Fruit fly (Drosophila melanogaster): ENCODE data around the gene Uch.
A peak's percentile ranks its signal among the peaks of the same experiment; 100 is the strongest.

The Uch gene

DNA sequence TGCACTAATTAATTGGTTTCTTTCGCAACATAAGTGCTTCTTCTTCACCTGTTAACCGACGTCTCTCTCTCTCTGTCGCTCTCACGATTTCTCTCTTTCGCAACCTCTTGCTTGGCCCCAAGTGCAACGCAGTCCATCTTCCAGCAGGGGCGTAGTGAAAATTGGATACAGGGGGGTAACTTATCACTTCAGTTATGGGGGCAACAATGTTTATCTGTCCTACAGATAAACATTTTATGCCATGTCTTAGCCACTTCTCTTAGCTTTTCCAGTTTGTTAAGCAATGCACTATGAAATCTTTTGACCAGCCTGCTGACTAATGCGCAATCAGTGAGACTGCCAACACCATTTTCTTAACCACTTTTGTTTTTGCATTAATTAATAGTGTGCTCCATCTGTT is 13.3 kb upstream of the Uch start (continued):
- TF ChIP-seq CG7987 (GFP tag; optimal IDR thresholded peaks at IDR 0.05): no peak
- TF ChIP-seq jumu (GFP tag; optimal IDR thresholded peaks at IDR 0.05): peak; percentile 22
- TF ChIP-seq CG11398 (GFP tag; optimal IDR thresholded peaks at IDR 0.05): peak; percentile 41
- peak; percentile 59; the same call in 1 of the 2 replicates for TF ChIP-seq sisA (GFP tag; IDR thresholded peaks at IDR 0.05)
- no peak for TF ChIP-seq CG2129 (GFP tag; IDR thresholded peaks at IDR 0.05; ENCODE audit: partially characterized antibody)
- TF ChIP-seq CG1024 (GFP tag; IDR thresholded peaks at IDR 0.05): peak; percentile 50; the same call in 1 of the 2 replicates
- no peak for TF ChIP-seq Lhr (GFP tag; optimal IDR thresholded peaks at IDR 0.05)
- TF ChIP-seq CG4404 (GFP tag; IDR thresholded peaks at IDR 0.05): no peak
- TF ChIP-seq CG1603 (tag; optimal IDR thresholded peaks at IDR 0.05): peak; percentile 72
- no peak for TF ChIP-seq Dref (GFP tag; IDR thresholded peaks at IDR 0.05)
- no peak for TF ChIP-seq ato (GFP tag; IDR thresholded peaks at IDR 0.05; ENCODE audit: partially characterized antibody)
- TF ChIP-seq CG8281 (tag; optimal IDR thresholded peaks at IDR 0.05): no peak
- TF ChIP-seq hbn (GFP tag; IDR thresholded peaks at IDR 0.05; ENCODE audit: partially characterized antibody): no peak
- TF ChIP-seq NfI (GFP tag; optimal IDR thresholded peaks at IDR 0.05): peak; percentile 34
- TF ChIP-seq Hmr (GFP tag; optimal IDR thresholded peaks at IDR 0.05): peak; percentile 40
- TF ChIP-seq CG15073 (GFP tag; optimal IDR thresholded peaks at IDR 0.05): no peak
- no peak for TF ChIP-seq Lpt (GFP tag; optimal IDR thresholded peaks at IDR 0.05)
- no peak for TF ChIP-seq CG8478 (optimal IDR thresholded peaks at IDR 0.05)
- peak; percentile 53; the same call in 1 of the 2 replicates for TF ChIP-seq CG14014 (GFP tag; IDR thresholded peaks at IDR 0.05)
- no peak for TF ChIP-seq da (GFP tag; optimal IDR thresholded peaks at IDR 0.05)
- no peak for TF ChIP-seq Dp (GFP tag; optimal IDR thresholded peaks at IDR 0.05)
- no peak for TF ChIP-seq HmgD (GFP tag; optimal IDR thresholded peaks at IDR 0.05)
- TF ChIP-seq D19A (tag; optimal IDR thresholded peaks at IDR 0.05): peak; percentile 22
- peak; percentile 56; the same call in 1 of the 2 replicates for TF ChIP-seq chm (GFP tag; IDR thresholded peaks at IDR 0.05)
- TF ChIP-seq CG6175 (GFP tag; IDR thresholded peaks at IDR 0.05): no peak
- TF ChIP-seq sens-2 (GFP tag; IDR thresholded peaks at IDR 0.05): peak; percentile 48; the same call in 1 of the 2 replicates
- TF ChIP-seq CG10654 (GFP tag; optimal IDR thresholded peaks at IDR 0.05): peak; percentile 14
- peak; percentile 41 for TF ChIP-seq CG18262 (tag; optimal IDR thresholded peaks at IDR 0.05)
- TF ChIP-seq z (GFP tag; IDR thresholded peaks at IDR 0.05): no peak
- TF ChIP-seq ac (GFP tag; optimal IDR thresholded peaks at IDR 0.05): no peak
- peak; percentile 2 for TF ChIP-seq CG9817 (tag; optimal IDR thresholded peaks at IDR 0.05)
- no peak for TF ChIP-seq CG4617 (GFP tag; optimal IDR thresholded peaks at IDR 0.05; ENCODE audit: borderline replicate concordance)
- no peak for TF ChIP-seq Scr (GFP tag; IDR thresholded peaks at IDR 0.05; ENCODE audit: partially characterized antibody)
- TF ChIP-seq pnt (GFP tag; optimal IDR thresholded peaks at IDR 0.05): peak; percentile 14
- TF ChIP-seq HLHmδ (GFP tag; optimal IDR thresholded peaks at IDR 0.05): no peak
- no peak for TF ChIP-seq CG15696 (tag; optimal IDR thresholded peaks at IDR 0.05)
- TF ChIP-seq salm (tag; optimal IDR thresholded peaks at IDR 0.05): no peak
- no peak for TF ChIP-seq CG9215 (GFP tag; IDR thresholded peaks at IDR 0.05)
- peak; percentile 23 for TF ChIP-seq zfh2 (GFP tag; optimal IDR thresholded peaks at IDR 0.05)
- TF ChIP-seq Camta (GFP tag; optimal IDR thresholded peaks at IDR 0.05): no peak
- no peak for TF ChIP-seq pzg (GFP tag; optimal IDR thresholded peaks at IDR 0.05)
- TF ChIP-seq CG6813 (GFP tag; optimal IDR thresholded peaks at IDR 0.05): peak; percentile 42
- no peak for TF ChIP-seq gt (GFP tag; IDR thresholded peaks at IDR 0.05)
- TF ChIP-seq jing (GFP tag; optimal IDR thresholded peaks at IDR 0.05): no peak
- TF ChIP-seq CG5180 (GFP tag; optimal IDR thresholded peaks at IDR 0.05): peak; percentile 41
- TF ChIP-seq CG7357 (GFP tag; IDR thresholded peaks at IDR 0.05): 0 out of 3 replicates have a peak, but pooled peaks have one; percentile 6
- no peak for TF ChIP-seq run (tag; optimal IDR thresholded peaks at IDR 0.05)
- TF ChIP-seq CG9609 (GFP tag; optimal IDR thresholded peaks at IDR 0.05): no peak
- TF ChIP-seq CG31441 (GFP tag; IDR thresholded peaks at IDR 0.05): peak; percentile 44; the same call in 1 of the 2 replicates
- TF ChIP-seq pho (GFP tag; optimal IDR thresholded peaks at IDR 0.05): peak; percentile 31
- TF ChIP-seq CG12155 (GFP tag; optimal IDR thresholded peaks at IDR 0.05): no peak
